Worm (Caenorhabditis elegans) whole organism, midembryonic: ENCODE data around the gene clp-2.

ENCODE experiments used
- T22C8.4 ChIP-seq: fragments of 200-800 bp; sonication (Bioruptor generic); IDR thresholded peaks from 2 replicates; pipeline ENCODE4 v1.3.6; 2022; ENCODE audit warnings: missing genetic modification characterization, missing compliant biosample characterization
- flt-1 ChIP-seq: fragments of 200-800 bp; sonication (Bioruptor generic); IDR thresholded peaks from 2 replicates; pipeline ENCODE4 v1.3.6; 2022; ENCODE audit warnings: missing genetic modification characterization, missing compliant biosample characterization
- med-1 ChIP-seq: sonication (generic microtip); optimal IDR thresholded peaks from 2 replicates; lab custom pipeline; 2017; ENCODE audit warnings: missing genetic modification characterization, mild to moderate bottlenecking, missing compliant biosample characterization, antibody characterized with exemption, missing genetic modification reagents; ENCODE audit not compliant: insufficient read depth

DNA sequence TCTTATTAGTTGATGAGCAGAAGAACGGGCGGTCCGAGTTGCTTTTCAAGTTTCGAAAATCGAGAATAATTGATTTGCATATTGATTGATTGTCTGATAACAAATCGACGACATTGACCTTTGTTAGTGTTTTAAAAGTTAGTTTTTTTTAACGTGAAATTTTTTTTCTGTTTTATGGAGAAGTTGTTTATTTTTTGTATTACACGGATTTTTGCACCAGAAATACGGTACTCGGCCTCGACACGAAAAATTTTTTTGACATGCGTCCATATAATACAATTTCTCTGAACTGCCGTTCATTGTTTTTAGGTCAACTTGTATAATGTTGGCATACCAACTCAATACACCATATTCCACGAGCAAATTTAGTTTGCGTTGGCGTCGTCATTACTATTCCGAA, 48.4 kb downstream of the clp-2 start, which contains the start of gene T23F11.2:
- TF ChIP-seq med-1 (no peak), T22C8.4 (GFP tag; lab: Robert Waterston, UW) (no peak), flt-1 (no peak)
